Worm (Caenorhabditis elegans) whole organism, young adult: Measurements from ENCODE around the gene ZK1320.3.
A peak's percentile ranks its signal among the peaks of the same experiment; 100 is the strongest.

ENCODE experiments used
- B0019.2 ChIP-seq: fragments of 200-800 bp; sonication (Bioruptor generic); conservative IDR thresholded peaks from 2 replicates; pipeline ENCODE4 v1.3.6; 2022; ENCODE audit warnings: missing genetic modification reagents, missing genetic modification characterization, missing compliant biosample characterization
- B0035.1 ChIP-seq: sonication (generic microtip); optimal IDR thresholded peaks from 2 replicates; lab custom pipeline; 2016; ENCODE audit warnings: missing genetic modification characterization, mild to moderate bottlenecking, missing compliant biosample characterization, missing genotype, missing genetic modification reagents
- B0336.3 ChIP-seq: fragments of 200-800 bp; sonication (Bioruptor generic); IDR thresholded peaks from 2 replicates; pipeline ENCODE4 v1.3.6; 2022; ENCODE audit warnings: missing genetic modification characterization, missing compliant biosample characterization
- F10E7.11 ChIP-seq: sonication (generic microtip); optimal IDR thresholded peaks from 2 replicates; lab custom pipeline; 2017; ENCODE audit warnings: mild to moderate bottlenecking, missing genetic modification characterization, moderate library complexity, missing compliant biosample characterization
- F37B4.10 ChIP-seq: fragments of 200-800 bp; sonication (Bioruptor generic); IDR thresholded peaks from 2 replicates; pipeline ENCODE4 v1.3.6; 2022; ENCODE audit warnings: missing genetic modification characterization, missing compliant biosample characterization
- F57A8.1 ChIP-seq: fragments of 200-800 bp; sonication (Bioruptor generic); optimal IDR thresholded peaks from 2 replicates; lab custom pipeline; 2018; ENCODE audit warnings: mild to moderate bottlenecking, missing genetic modification characterization, moderate library complexity, missing compliant biosample characterization
- K11D2.4 ChIP-seq: fragments of 200-800 bp; sonication (Bioruptor generic); IDR thresholded peaks from 2 replicates; pipeline ENCODE4 v1.3.6; 2022; ENCODE audit warnings: missing genetic modification reagents, missing genetic modification characterization, missing compliant biosample characterization
- T26A5.8 ChIP-seq: sonication (generic microtip); optimal IDR thresholded peaks from 2 replicates; lab custom pipeline; 2016; ENCODE audit warnings: missing genetic modification characterization, missing compliant biosample characterization
- Y95B8A.8 ChIP-seq: fragments of 200-800 bp; sonication (Bioruptor generic); IDR thresholded peaks from 2 replicates; pipeline ENCODE4 v1.3.6; 2022; ENCODE audit warnings: missing genetic modification reagents, missing genetic modification characterization, missing compliant biosample characterization
- ZK185.1 ChIP-seq: sonication (generic microtip); optimal IDR thresholded peaks from 2 replicates; lab custom pipeline; 2016; ENCODE audit warnings: mild to moderate bottlenecking, missing genetic modification characterization, missing compliant biosample characterization; ENCODE audit not compliant: poor library complexity, severe bottlenecking
- ama-1 ChIP-seq, 3 experiments: fragments of 150-350 bp in 1 of 3; sonication (generic microtip) in 2 of 3; optimal IDR thresholded peaks; 2 replicates each; lab custom pipeline; 2014 to 2018; ENCODE audit warnings: missing biosample characterization in 2 of 3, missing genetic modification characterization in 2 of 3, missing genetic modification reagents in 2 of 3
- aptf-2 ChIP-seq: fragments of 200-800 bp; sonication (Bioruptor generic); conservative IDR thresholded peaks from 2 replicates; pipeline ENCODE4 v1.3.6; 2022; ENCODE audit warnings: missing genetic modification reagents, missing genetic modification characterization, missing compliant biosample characterization
- atf-7 ChIP-seq: sonication (generic microtip); optimal IDR thresholded peaks from 2 replicates; lab custom pipeline; 2017; ENCODE audit warnings: mild to moderate bottlenecking, missing genetic modification characterization, missing compliant biosample characterization
- attf-5 ChIP-seq: fragments of 200-800 bp; sonication (Bioruptor generic); optimal IDR thresholded peaks from 2 replicates; lab custom pipeline; 2018; ENCODE audit warnings: mild to moderate bottlenecking, missing genetic modification characterization, missing compliant biosample characterization
- cebp-1 ChIP-seq, 2 experiments: fragments of 200-800 bp in 1 of 2; sonication (Bioruptor generic) in 1 of 2; sonication (generic microtip) in 1 of 2; IDR thresholded peaks in 1 of 2; optimal IDR thresholded peaks in 1 of 2; 2 replicates each; pipeline versions ENCODE4 v1.3.6 to Lab custom; 2017 to 2022; ENCODE audit warnings: missing compliant biosample characterization in 2 of 2, missing genetic modification characterization in 2 of 2, mild to moderate bottlenecking in 1 of 2, missing genetic modification reagents in 1 of 2, moderate library complexity in 1 of 2
- cebp-2 ChIP-seq: fragments of 200-800 bp; sonication (Bioruptor generic); IDR thresholded peaks from 2 replicates; pipeline ENCODE4 v1.3.6; 2022; ENCODE audit warnings: missing genetic modification characterization, missing compliant biosample characterization
- ceh-58 ChIP-seq: fragments of 200-800 bp; sonication (Bioruptor generic); IDR thresholded peaks from 2 replicates; pipeline ENCODE4 v1.3.6; 2022; ENCODE audit warnings: missing genetic modification characterization, missing compliant biosample characterization
- ceh-79 ChIP-seq: sonication (generic microtip); optimal IDR thresholded peaks from 2 replicates; lab custom pipeline; 2017; ENCODE audit warnings: mild to moderate bottlenecking, missing genetic modification characterization, missing compliant biosample characterization
- dox-1 ChIP-seq: fragments of 200-800 bp; sonication (Bioruptor generic); IDR thresholded peaks from 2 replicates; pipeline ENCODE4 v1.3.6; 2022; ENCODE audit warnings: missing genetic modification reagents, missing genetic modification characterization, missing compliant biosample characterization
- efl-1 ChIP-seq: fragments of 150-350 bp; optimal IDR thresholded peaks from 2 replicates; lab custom pipeline; 2014; ENCODE audit warnings: missing biosample characterization, missing genetic modification reagents, missing genetic modification characterization
- ets-4 ChIP-seq: fragments of 200-800 bp; sonication (Bioruptor generic); optimal IDR thresholded peaks from 2 replicates; lab custom pipeline; 2018; ENCODE audit warnings: mild to moderate bottlenecking, missing genetic modification characterization, missing compliant biosample characterization
- hlh-12 ChIP-seq: sonication (generic microtip); optimal IDR thresholded peaks from 2 replicates; lab custom pipeline; 2016; ENCODE audit warnings: missing genetic modification characterization, missing compliant biosample characterization
- hrde-1 ChIP-seq: sonication (generic microtip); optimal IDR thresholded peaks from 2 replicates; lab custom pipeline; 2016; ENCODE audit warnings: missing genetic modification characterization, mild to moderate bottlenecking, missing compliant biosample characterization, moderate library complexity, missing genotype, missing genetic modification reagents, borderline replicate concordance
- lag-1 ChIP-seq: fragments of 200-800 bp; sonication (Bioruptor generic); IDR thresholded peaks from 2 replicates; pipeline ENCODE4 v1.3.6; 2022; ENCODE audit warnings: missing genetic modification reagents, missing genetic modification characterization, missing compliant biosample characterization
- let-526 ChIP-seq: fragments of 200-800 bp; sonication (Bioruptor generic); IDR thresholded peaks from 2 replicates; pipeline ENCODE4 v1.3.6; 2022; ENCODE audit warnings: missing genetic modification reagents, missing genetic modification characterization, missing compliant biosample characterization
- lin-26 ChIP-seq: fragments of 200-800 bp; sonication (Bioruptor generic); IDR thresholded peaks from 2 replicates; pipeline ENCODE4 v1.3.6; 2022; ENCODE audit warnings: missing genetic modification reagents, missing genetic modification characterization, missing compliant biosample characterization
- lin-40 ChIP-seq: sonication (generic microtip); optimal IDR thresholded peaks from 2 replicates; lab custom pipeline; 2016; ENCODE audit warnings: missing genetic modification characterization, mild to moderate bottlenecking, missing compliant biosample characterization, missing genotype, missing genetic modification reagents
- lsl-1 ChIP-seq: fragments of 200-800 bp; sonication (Bioruptor generic); optimal IDR thresholded peaks from 2 replicates; lab custom pipeline; 2018; ENCODE audit warnings: mild to moderate bottlenecking, missing genetic modification characterization, moderate library complexity, missing compliant biosample characterization
- lsy-27 ChIP-seq: sonication (generic microtip); optimal IDR thresholded peaks from 2 replicates; lab custom pipeline; 2017; ENCODE audit warnings: missing genetic modification characterization, mild to moderate bottlenecking, missing compliant biosample characterization, antibody characterized with exemption, missing genotype, borderline replicate concordance; ENCODE audit not compliant: insufficient read depth
- madf-10 ChIP-seq: sonication (generic microtip); optimal IDR thresholded peaks from 2 replicates; lab custom pipeline; 2016; ENCODE audit warnings: mild to moderate bottlenecking, missing genetic modification characterization, missing compliant biosample characterization
- madf-3 ChIP-seq: fragments of 200-800 bp; sonication (Bioruptor generic); IDR thresholded peaks from 2 replicates; pipeline ENCODE4 v1.3.6; 2022; ENCODE audit warnings: missing genetic modification reagents, missing genetic modification characterization, missing compliant biosample characterization
- nfya-1 ChIP-seq: sonication (generic microtip); optimal IDR thresholded peaks from 2 replicates; lab custom pipeline; 2017; ENCODE audit warnings: antibody characterized with exemption, missing compliant biosample characterization, missing genetic modification characterization, borderline replicate concordance; ENCODE audit not compliant: insufficient read depth
- nhr-120 ChIP-seq: fragments of 200-800 bp; sonication (Bioruptor generic); IDR thresholded peaks from 2 replicates; pipeline ENCODE4 v1.3.6; 2022; ENCODE audit warnings: missing genetic modification characterization, missing compliant biosample characterization
- nhr-80 ChIP-seq: sonication (generic microtip); optimal IDR thresholded peaks from 2 replicates; lab custom pipeline; 2016; ENCODE audit warnings: missing genetic modification characterization, missing compliant biosample characterization
- nhr-90 ChIP-seq: sonication (generic microtip); optimal IDR thresholded peaks from 2 replicates; lab custom pipeline; 2016; ENCODE audit warnings: missing genotype, mild to moderate bottlenecking, missing genetic modification characterization, missing compliant biosample characterization
- pbrm-1 ChIP-seq: fragments of 200-800 bp; sonication (Bioruptor generic); IDR thresholded peaks from 2 replicates; pipeline ENCODE4 v1.3.6; 2022; ENCODE audit warnings: missing genetic modification reagents, missing genetic modification characterization, missing compliant biosample characterization
- rcor-1 ChIP-seq: fragments of 200-800 bp; sonication (Bioruptor generic); IDR thresholded peaks from 2 replicates; pipeline ENCODE4 v1.3.6; 2022; ENCODE audit warnings: missing genetic modification reagents, missing genetic modification characterization, missing compliant biosample characterization
- repo-1 ChIP-seq: sonication (generic microtip); optimal IDR thresholded peaks from 2 replicates; lab custom pipeline; 2017; ENCODE audit warnings: mild to moderate bottlenecking, missing genetic modification characterization, missing compliant biosample characterization
- sea-2 ChIP-seq: fragments of 200-800 bp; sonication (Bioruptor generic); IDR thresholded peaks from 2 replicates; pipeline ENCODE4 v1.3.6; 2022; ENCODE audit warnings: missing genetic modification characterization, missing compliant biosample characterization
- snpc-4 ChIP-seq, 5 experiments: fragments of 150-350 bp in 1 of 5; sonication (generic microtip) in 4 of 5; optimal IDR thresholded peaks; 2 replicates each; lab custom pipeline; 2014 to 2018; ENCODE audit warnings: missing genetic modification characterization in 5 of 5, missing biosample characterization in 3 of 5, antibody characterized with exemption in 2 of 5, mild to moderate bottlenecking in 2 of 5, missing compliant biosample characterization in 2 of 5, missing genotype in 2 of 5, moderate library complexity in 2 of 5, missing genetic modification reagents in 1 of 5
- somi-1 ChIP-seq: fragments of 200-800 bp; sonication (Bioruptor generic); optimal IDR thresholded peaks from 2 replicates; lab custom pipeline; 2018; ENCODE audit warnings: mild to moderate bottlenecking, missing genetic modification characterization, missing compliant biosample characterization
- tbp1 ChIP-seq: fragments of 200-800 bp; sonication (Bioruptor generic); optimal IDR thresholded peaks from 2 replicates; lab custom pipeline; 2018; ENCODE audit warnings: mild to moderate bottlenecking, missing genetic modification characterization, missing compliant biosample characterization
- zfh-2 ChIP-seq: fragments of 200-800 bp; sonication (Bioruptor generic); conservative IDR thresholded peaks from 2 replicates; pipeline ENCODE4 v1.3.6; 2022; ENCODE audit warnings: missing genetic modification reagents, missing genetic modification characterization, missing compliant biosample characterization
- zim-3 ChIP-seq: sonication (generic microtip); optimal IDR thresholded peaks from 2 replicates; lab custom pipeline; 2017; ENCODE audit warnings: mild to moderate bottlenecking, missing genetic modification characterization, moderate library complexity, missing compliant biosample characterization
- ztf-18 ChIP-seq: sonication (generic microtip); optimal IDR thresholded peaks from 2 replicates; lab custom pipeline; 2016; ENCODE audit warnings: missing genotype, mild to moderate bottlenecking, missing genetic modification characterization, missing compliant biosample characterization

Gene ZK1320.3

DNA sequence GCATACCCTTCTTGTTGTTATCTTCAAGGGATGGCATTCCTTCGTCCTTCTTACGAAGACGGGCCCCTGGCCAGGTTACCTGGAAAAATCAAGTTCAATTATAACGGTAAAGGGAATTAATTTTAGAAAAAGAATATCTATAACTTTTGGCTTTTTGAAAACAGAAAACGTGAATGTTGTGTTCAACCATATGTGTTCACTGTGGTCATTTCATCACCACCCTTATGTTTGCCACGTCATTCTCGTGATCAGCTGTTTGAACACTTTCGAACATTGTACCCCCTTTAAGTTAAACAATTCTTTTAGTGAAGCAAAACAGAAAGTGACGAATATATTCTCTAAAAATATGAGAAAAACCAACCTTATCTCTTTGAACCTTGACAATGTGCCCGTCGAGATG, 41.5 kb downstream of the ZK1320.3 start:
- TF ChIP-seq zfh-2 (GFP tag; lab: Robert Waterston, UW): no peak
- TF ChIP-seq zim-3 (tag; lab: Kevin White, UChicago): peak; percentile 36
- no peak for TF ChIP-seq lsl-1 (GFP tag; lab: Kevin White, UChicago)
- TF ChIP-seq somi-1 (GFP tag; lab: Kevin White, UChicago): no peak
- 0 out of 2 replicates have a peak, but pooled peaks have one; percentile 5 for TF ChIP-seq Y95B8A.8 (GFP tag; lab: Robert Waterston, UW)
- peak; percentile 6 for TF ChIP-seq F10E7.11 (tag; lab: Kevin White, UChicago)
- peak; percentile 16; the same call in 1 of the 2 replicates for TF ChIP-seq let-526 (GFP tag; lab: Robert Waterston, UW)
- TF ChIP-seq ZK185.1 (tag; lab: Kevin White, UChicago): peak; percentile 37
- peak; percentile 75 for TF ChIP-seq cebp-1 (GFP tag; IDR thresholded peaks at IDR 0.05; lab: Robert Waterston, UW)
- peak; percentile 75 for TF ChIP-seq cebp-1 (tag; optimal IDR thresholded peaks at IDR 0.05; lab: Kevin White, UChicago)

ce11 chrII:9617902-9618245, 42.3 kb downstream of the ZK1320.3 start:
- TF ChIP-seq ceh-58 (GFP tag; lab: Robert Waterston, UW) (no peak), hlh-12 (no peak), aptf-2 (GFP tag; lab: Robert Waterston, UW) (no peak), madf-10 (tag; lab: Kevin White, UChicago) (peak; percentile 21), F37B4.10 (GFP tag; lab: Robert Waterston, UW) (0 out of 2 replicates have a peak, but pooled peaks have one; percentile 40), cebp-2 (no peak), snpc-4 (GFP tag; optimal IDR thresholded peaks at IDR 0.05; lab: Kevin White, UChicago) (no peak), snpc-4 (tag; optimal IDR thresholded peaks at IDR 0.05; lab: Kevin White, UChicago) (no peak), dox-1 (GFP tag; lab: Robert Waterston, UW) (no peak), cebp-1 (GFP tag; IDR thresholded peaks at IDR 0.05; lab: Robert Waterston, UW) (0 out of 2 replicates have a peak, but pooled peaks have one; percentile 21), cebp-1 (tag; optimal IDR thresholded peaks at IDR 0.05; lab: Kevin White, UChicago) (no peak), ama-1 (optimal IDR thresholded peaks at IDR 0.05; lab: Kevin White, UChicago) (no peak), ama-1 (GFP tag; optimal IDR thresholded peaks at IDR 0.05; lab: Kevin White, UChicago) (peak in 1 of 2 experiments; percentile 17), B0035.1 (tag; lab: Kevin White, UChicago) (no peak), nhr-90 (tag; lab: Kevin White, UChicago) (no peak), efl-1 (GFP tag; lab: Kevin White, UChicago) (no peak), lag-1 (no peak), ztf-18 (tag; lab: Kevin White, UChicago) (no peak), nfya-1 (tag; lab: Kevin White, UChicago) (no peak), B0336.3 (GFP tag; lab: Robert Waterston, UW) (no peak), attf-5 (GFP tag; lab: Kevin White, UChicago) (no peak), rcor-1 (GFP tag; lab: Robert Waterston, UW) (peak; percentile 37; the same call in 1 of the 2 replicates), ets-4 (no peak), F57A8.1 (no peak), nhr-120 (GFP tag; lab: Robert Waterston, UW) (no peak), lin-40 (tag; lab: Kevin White, UChicago) (no peak), lsy-27 (tag; lab: Kevin White, UChicago) (no peak), repo-1 (tag; lab: Kevin White, UChicago) (no peak), atf-7 (tag; lab: Kevin White, UChicago) (no peak), K11D2.4 (GFP tag; lab: Robert Waterston, UW) (no peak), B0019.2 (GFP tag; lab: Robert Waterston, UW) (no peak), ceh-79 (tag; lab: Kevin White, UChicago) (no peak), pbrm-1 (GFP tag; lab: Robert Waterston, UW) (peak; percentile 10; the same call in 1 of the 2 replicates), T26A5.8 (tag; lab: Kevin White, UChicago) (no peak), lin-26 (GFP tag; lab: Robert Waterston, UW) (0 out of 2 replicates have a peak, but pooled peaks have one; percentile 19), tbp1 (no peak), madf-3 (GFP tag; lab: Robert Waterston, UW) (no peak), hrde-1 (no peak), nhr-80 (tag; lab: Kevin White, UChicago) (peak; percentile 15), sea-2 (GFP tag; lab: Robert Waterston, UW) (no peak)
